Worm (Caenorhabditis elegans): ENCODE measurements around the gene sdz-13.

DNA sequence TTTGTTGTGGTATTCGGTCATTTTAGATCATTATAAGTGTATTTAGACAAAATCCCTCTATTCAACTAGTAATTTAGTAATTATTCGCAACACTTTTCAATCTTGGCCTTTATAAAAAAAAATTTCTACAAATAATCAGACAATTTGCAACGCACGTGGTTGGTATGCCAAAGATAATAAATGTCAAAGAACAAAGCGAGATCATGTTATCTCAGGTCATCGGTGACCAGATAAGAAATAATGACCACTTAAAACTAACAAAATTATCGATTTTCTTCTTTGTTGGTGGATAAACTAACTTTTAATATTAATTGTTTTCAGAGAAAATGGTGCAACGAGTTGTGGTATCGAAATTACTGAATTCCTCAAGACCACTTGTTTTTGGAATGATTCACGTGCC lies 1.8 kb upstream of the sdz-13 start, which contains the start of gene F13E9.13:
- TF ChIP-seq W03F9.2 (tag; optimal IDR thresholded peaks at IDR 0.05) = no peak
- TF ChIP-seq dao-5 (tag; optimal IDR thresholded peaks at IDR 0.05) = no peak

Data from whole organism, L4/young adult.